Worm (Caenorhabditis elegans): ENCODE data around the gene ncs-5.

The ncs-5 gene

ce11 chrV:18811360-18811759 lies 8.2 kb upstream of the ncs-5 start, which contains the start of gene C54E10.7:
Gene C54E10.7 (plus strand): TSS chrV:18811660.
- TF ChIP-seq snpc-4 (tag; optimal IDR thresholded peaks at IDR 0.05) (no peak), nhr-77 (tag; optimal IDR thresholded peaks at IDR 0.05) (no peak), sem-4 (tag; optimal IDR thresholded peaks at IDR 0.05) (no peak), nhr-10 (tag; optimal IDR thresholded peaks at IDR 0.05) (no peak), gmeb-1 (tag; optimal IDR thresholded peaks at IDR 0.05) (no peak), elt-3 (tag; optimal IDR thresholded peaks at IDR 0.05) (no peak), nhr-6 (tag; optimal IDR thresholded peaks at IDR 0.05) (no peak), blmp-1 (tag; optimal IDR thresholded peaks at IDR 0.05; ENCODE audit: insufficient read depth) (no peak), unc-62 (GFP tag; optimal IDR thresholded peaks at IDR 0.05) (no peak), lin-39 (tag; optimal IDR thresholded peaks at IDR 0.05) (no peak), crh-2 (tag; optimal IDR thresholded peaks at IDR 0.05) (no peak), Y55F3AM.14 (GFP tag; optimal IDR thresholded peaks at IDR 0.05) (no peak), mdl-1 (tag; optimal IDR thresholded peaks at IDR 0.05) (no peak), skn-1 (tag; optimal IDR thresholded peaks at IDR 0.05) (no peak), nhr-12 (tag; optimal IDR thresholded peaks at IDR 0.05) (no peak), aly-2 (tag; optimal IDR thresholded peaks at IDR 0.05) (no peak), sma-9 (GFP tag; optimal IDR thresholded peaks at IDR 0.05) (no peak), sma-9 (tag; optimal IDR thresholded peaks at IDR 0.05) (no peak), unc-55 (GFP tag; optimal IDR thresholded peaks at IDR 0.05) (no peak), ztf-4 (tag; optimal IDR thresholded peaks at IDR 0.05) (no peak), unc-39 (tag; optimal IDR thresholded peaks at IDR 0.05) (no peak)

- TF ChIP-seq crh-2 (tag; optimal IDR thresholded peaks at IDR 0.05) = no peak
- TF ChIP-seq ceh-16 (tag; optimal IDR thresholded peaks at IDR 0.05) = no peak
- no peak for TF ChIP-seq nhr-23 (tag; optimal IDR thresholded peaks at IDR 0.05)
- no peak for TF ChIP-seq ceh-82 (tag; optimal IDR thresholded peaks at IDR 0.05)
- no peak for TF ChIP-seq peb-1 (tag; optimal IDR thresholded peaks at IDR 0.05)
- no peak for TF ChIP-seq unc-39 (tag; optimal IDR thresholded peaks at IDR 0.05)
- no peak for TF ChIP-seq lin-39 (tag; optimal IDR thresholded peaks at IDR 0.05)
- TF ChIP-seq alr-1 (tag; optimal IDR thresholded peaks at IDR 0.05) = no peak
- no peak for TF ChIP-seq nhr-21 (tag; optimal IDR thresholded peaks at IDR 0.05)
- no peak for TF ChIP-seq sma-9 (GFP tag; optimal IDR thresholded peaks at IDR 0.05)
- no peak for TF ChIP-seq sma-9 (tag; optimal IDR thresholded peaks at IDR 0.05)
- no peak for TF ChIP-seq ZK546.5 (tag; optimal IDR thresholded peaks at IDR 0.05)
- no peak for TF ChIP-seq ztf-1 (GFP tag; conservative IDR thresholded peaks at IDR 0.05)
- no peak for TF ChIP-seq snpc-4 (tag; optimal IDR thresholded peaks at IDR 0.05)
- TF ChIP-seq nhr-77 (tag; optimal IDR thresholded peaks at IDR 0.05) = no peak
- no peak for TF ChIP-seq nhr-6 (tag; optimal IDR thresholded peaks at IDR 0.05)
- no peak for TF ChIP-seq egl-27 (tag; optimal IDR thresholded peaks at IDR 0.05)
Observed at ce11 chrV:18821569-18821968, 2.0 kb downstream of the ncs-5 start.

- TF ChIP-seq mbf-1 (tag; optimal IDR thresholded peaks at IDR 0.05) (no peak), nhr-129 (tag; optimal IDR thresholded peaks at IDR 0.05) (peak; percentile 8), ZK546.5 (tag; optimal IDR thresholded peaks at IDR 0.05) (no peak), nhr-237 (tag; optimal IDR thresholded peaks at IDR 0.05) (no peak), nhr-10 (tag; optimal IDR thresholded peaks at IDR 0.05) (no peak), crh-2 (tag; optimal IDR thresholded peaks at IDR 0.05) (no peak), lsy-2 (tag; optimal IDR thresholded peaks at IDR 0.05) (no peak), alr-1 (tag; optimal IDR thresholded peaks at IDR 0.05) (no peak), sem-4 (tag; optimal IDR thresholded peaks at IDR 0.05) (no peak), sma-3 (GFP tag; optimal IDR thresholded peaks at IDR 0.05) (no peak), sma-9 (GFP tag; optimal IDR thresholded peaks at IDR 0.05) (no peak), sma-9 (tag; optimal IDR thresholded peaks at IDR 0.05) (no peak), fos-1 (tag; optimal IDR thresholded peaks at IDR 0.05) (peak; percentile 66), nhr-77 (tag; optimal IDR thresholded peaks at IDR 0.05) (no peak)
Observed at ce11 chrV:18826445-18826844, 6.9 kb downstream of the ncs-5 start.

- TF ChIP-seq Y55F3AM.14 (GFP tag; optimal IDR thresholded peaks at IDR 0.05) = no peak
- no peak for TF ChIP-seq alr-1 (tag; optimal IDR thresholded peaks at IDR 0.05)
- TF ChIP-seq gmeb-1 (tag; optimal IDR thresholded peaks at IDR 0.05) = no peak
- TF ChIP-seq unc-62 (GFP tag; optimal IDR thresholded peaks at IDR 0.05) = no peak
- no peak for TF ChIP-seq unc-39 (tag; optimal IDR thresholded peaks at IDR 0.05)
- no peak for TF ChIP-seq C34F6.9 (tag; optimal IDR thresholded peaks at IDR 0.05)
- no peak for TF ChIP-seq aly-2 (tag; optimal IDR thresholded peaks at IDR 0.05)
- TF ChIP-seq ama-1 (optimal IDR thresholded peaks at IDR 0.05) = no peak
- TF ChIP-seq nhr-21 (tag; optimal IDR thresholded peaks at IDR 0.05) = no peak
- no peak for TF ChIP-seq mbf-1 (tag; optimal IDR thresholded peaks at IDR 0.05)
- TF ChIP-seq skn-1 (tag; optimal IDR thresholded peaks at IDR 0.05) = no peak
- TF ChIP-seq ztf-11 (tag; optimal IDR thresholded peaks at IDR 0.05) = no peak
Observed at ce11 chrV:18827374-18827773, 7.8 kb downstream of the ncs-5 start.

Data from whole organism, L2 larva.